Fruit fly (Drosophila melanogaster): ENCODE results near the gene CG7300.

Gene CG7300

DNA sequence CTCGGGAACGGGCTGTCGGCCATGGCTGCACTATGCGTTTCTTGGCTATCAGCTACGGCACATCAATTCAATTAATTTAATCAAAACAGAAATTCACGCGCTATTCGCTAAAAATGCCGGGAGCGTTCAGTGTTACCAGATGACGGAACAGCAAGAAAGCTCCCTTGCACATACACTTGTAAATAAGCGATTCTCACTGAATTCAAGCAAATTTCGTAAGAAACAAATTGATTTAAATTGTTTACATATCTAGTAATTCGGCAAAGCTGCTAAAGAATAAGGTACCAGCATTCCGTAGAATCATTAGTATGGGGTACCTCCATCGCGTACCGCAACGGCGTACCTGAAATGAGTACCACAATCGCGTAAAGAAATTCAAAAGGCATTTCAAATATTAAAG lies 38.1 kb upstream of the CG7300 start, which contains the start of gene Nup107 (continued):
- TF ChIP-seq amos (GFP tag; IDR thresholded peaks at IDR 0.05; ENCODE audit: partially characterized antibody) = peak; percentile 28; the same call in 1 of the 2 replicates
- TF ChIP-seq wdn (GFP tag; IDR thresholded peaks at IDR 0.05) = no peak
- TF ChIP-seq Eip74EF (GFP tag; optimal IDR thresholded peaks at IDR 0.05) = no peak
- TF ChIP-seq CG3065 (GFP tag; optimal IDR thresholded peaks at IDR 0.05) = peak; percentile 3
- TF ChIP-seq CG10209 (GFP tag; optimal IDR thresholded peaks at IDR 0.05) = no peak
- TF ChIP-seq H15 (GFP tag; IDR thresholded peaks at IDR 0.05) = no peak
- no peak for TF ChIP-seq D (optimal IDR thresholded peaks at IDR 0.05)
- TF ChIP-seq D (GFP tag; optimal IDR thresholded peaks at IDR 0.05) = no peak
- TF ChIP-seq CG1024 (GFP tag; IDR thresholded peaks at IDR 0.05) = peak; percentile 58; the same call in 1 of the 2 replicates
- TF ChIP-seq HLH3B (GFP tag; IDR thresholded peaks at IDR 0.05) = no peak
- no peak for TF ChIP-seq Jarid2 (GFP tag; optimal IDR thresholded peaks at IDR 0.05)
- TF ChIP-seq Spps (tag; optimal IDR thresholded peaks at IDR 0.05) = no peak
- no peak for TF ChIP-seq mirr (GFP tag; optimal IDR thresholded peaks at IDR 0.05)
- no peak for TF ChIP-seq Rx (GFP tag; IDR thresholded peaks at IDR 0.05)
- TF ChIP-seq pzg (GFP tag; optimal IDR thresholded peaks at IDR 0.05) = peak; percentile 73
- TF ChIP-seq CG3847 (GFP tag; IDR thresholded peaks at IDR 0.05) = 0 out of 2 replicates have a peak, but pooled peaks have one; percentile 25
- TF ChIP-seq Gsc (GFP tag; IDR thresholded peaks at IDR 0.05) = no peak
- TF ChIP-seq vfl (GFP tag; optimal IDR thresholded peaks at IDR 0.05) = no peak
- TF ChIP-seq Kr (GFP tag; optimal IDR thresholded peaks at IDR 0.05) = no peak
- TF ChIP-seq Deaf1 (tag; optimal IDR thresholded peaks at IDR 0.05) = no peak
- no peak for TF ChIP-seq Six4 (GFP tag; optimal IDR thresholded peaks at IDR 0.05)
- TF ChIP-seq insv (GFP tag; optimal IDR thresholded peaks at IDR 0.05) = no peak
- TF ChIP-seq her (GFP tag; optimal IDR thresholded peaks at IDR 0.05) = peak; percentile 8
- TF ChIP-seq CG10979 (tag; optimal IDR thresholded peaks at IDR 0.05) = peak; percentile 11
- TF ChIP-seq NfI (GFP tag; optimal IDR thresholded peaks at IDR 0.05) = peak; percentile 29
- TF ChIP-seq Max (GFP tag; optimal IDR thresholded peaks at IDR 0.05) = no peak
- TF ChIP-seq CG11456 (GFP tag; IDR thresholded peaks at IDR 0.05) = 0 out of 3 replicates have a peak, but pooled peaks have one; percentile 27
- no peak for TF ChIP-seq CG10321 (GFP tag; IDR thresholded peaks at IDR 0.05)
- TF ChIP-seq phol (tag; optimal IDR thresholded peaks at IDR 0.05) = peak; percentile 62
- TF ChIP-seq CG6272 (GFP tag; IDR thresholded peaks at IDR 0.05) = peak; percentile 25; the same call in 1 of the 2 replicates
- no peak for TF ChIP-seq CG12071 (GFP tag; optimal IDR thresholded peaks at IDR 0.05)
- no peak for TF ChIP-seq CG17328 (GFP tag; IDR thresholded peaks at IDR 0.05)
- no peak for TF ChIP-seq tll (GFP tag; optimal IDR thresholded peaks at IDR 0.05)
- peak; percentile 8 for TF ChIP-seq unpg (GFP tag; optimal IDR thresholded peaks at IDR 0.05)
- no peak for TF ChIP-seq psq (GFP tag; optimal IDR thresholded peaks at IDR 0.05)
- TF ChIP-seq Xbp1 (GFP tag; optimal IDR thresholded peaks at IDR 0.05) = peak; percentile 38
- peak; percentile 88 for TF ChIP-seq CG30020 (tag; optimal IDR thresholded peaks at IDR 0.05)
- 0 out of 2 replicates have a peak, but pooled peaks have one; percentile 32 for TF ChIP-seq E2f1 (GFP tag; IDR thresholded peaks at IDR 0.05)
- no peak for TF ChIP-seq CG4360 (GFP tag; IDR thresholded peaks at IDR 0.05)
- peak; percentile 43 for TF ChIP-seq MESR4 (GFP tag; optimal IDR thresholded peaks at IDR 0.05)
- TF ChIP-seq prd (optimal IDR thresholded peaks at IDR 0.05) = no peak
- TF ChIP-seq prd (GFP tag; IDR thresholded peaks at IDR 0.05) = peak; percentile 31; the same call in 1 of the 3 replicates
- TF ChIP-seq Dek (tag; optimal IDR thresholded peaks at IDR 0.05) = no peak
- TF ChIP-seq trh (GFP tag; optimal IDR thresholded peaks at IDR 0.05) = no peak
- no peak for TF ChIP-seq repo (GFP tag; optimal IDR thresholded peaks at IDR 0.05)
- no peak for TF ChIP-seq nom (GFP tag; optimal IDR thresholded peaks at IDR 0.05)
- no peak for TF ChIP-seq ATbp (GFP tag; optimal IDR thresholded peaks at IDR 0.05)
- TF ChIP-seq Xrp1 (GFP tag; IDR thresholded peaks at IDR 0.05) = no peak
- no peak for TF ChIP-seq hb (GFP tag; IDR thresholded peaks at IDR 0.05; ENCODE audit: partially characterized antibody)
- TF ChIP-seq CG2199 (GFP tag; IDR thresholded peaks at IDR 0.05) = no peak
- TF ChIP-seq mld (GFP tag; IDR thresholded peaks at IDR 0.05; ENCODE audit: partially characterized antibody) = no peak
